Fruit fly (Drosophila melanogaster) S2 (cell line): ENCODE results near the gene CG15515.

Experiments
- CG8478 ChIP-seq: fragments of >200 bp; optimal IDR thresholded peaks from 2 replicates; lab custom pipeline; 2018
- CTCF ChIP-seq, 2 experiments: fragments of >200 bp; optimal IDR thresholded peaks; 2 replicates each; lab custom pipeline; 2018

- TF ChIP-seq CTCF (optimal IDR thresholded peaks at IDR 0.05; lab: Kevin White, UChicago) (no peak), CG8478 (lab: Kevin White, UChicago) (no peak)
Observed at dm6 chr3R:29935756-29936155, 30.5 kb downstream of the CG15515 start, which contains the start of the genes eIF2Balpha and Vps13B.
